Worm (Caenorhabditis elegans) whole organism, L3 larva: ENCODE data around the gene txt-10.

ENCODE experiments used
- R02D3.7 ChIP-seq: fragments of 150-350 bp; optimal IDR thresholded peaks from 2 replicates; lab custom pipeline; 2014; ENCODE audit warnings: missing biosample characterization, missing genetic modification characterization
- ZK546.5 ChIP-seq: sonication (generic microtip); optimal IDR thresholded peaks from 2 replicates; lab custom pipeline; 2017; ENCODE audit warnings: missing biosample characterization, missing genetic modification characterization
- aly-2 ChIP-seq: fragments of 150-350 bp; optimal IDR thresholded peaks from 2 replicates; lab custom pipeline; 2014; ENCODE audit warnings: missing biosample characterization, missing genetic modification characterization
- ama-1 ChIP-seq: fragments of 150-350 bp; optimal IDR thresholded peaks from 2 replicates; lab custom pipeline; 2018
- ceh-16 ChIP-seq: sonication (generic microtip); optimal IDR thresholded peaks from 2 replicates; lab custom pipeline; 2017; ENCODE audit warnings: missing biosample characterization, missing genetic modification characterization
- ceh-28 ChIP-seq: fragments of 150-350 bp; optimal IDR thresholded peaks from 2 replicates; lab custom pipeline; 2014; ENCODE audit warnings: missing biosample characterization, missing genetic modification reagents, missing genetic modification characterization
- egl-27 ChIP-seq: sonication (generic microtip); optimal IDR thresholded peaks from 4 replicates; lab custom pipeline; 2017; ENCODE audit warnings: missing biosample characterization, missing genetic modification reagents, missing genetic modification characterization
- elt-2 ChIP-seq: sonication (generic microtip); optimal IDR thresholded peaks from 2 replicates; lab custom pipeline; 2016; ENCODE audit warnings: missing genetic modification reagents, mild to moderate bottlenecking, missing genetic modification characterization, missing compliant biosample characterization
- elt-3 ChIP-seq, 3 experiments: fragments of 150-350 bp in 1 of 3; sonication (generic microtip) in 2 of 3; optimal IDR thresholded peaks; 2 replicates in 2 of 3; 4 replicates in 1 of 3; lab custom pipeline; 2014 to 2017; ENCODE audit warnings: missing biosample characterization in 3 of 3, missing genetic modification characterization in 3 of 3
- eor-1 ChIP-seq, 2 experiments: fragments of 150-350 bp; optimal IDR thresholded peaks; 2 replicates each; lab custom pipeline; 2014 to 2018; ENCODE audit warnings: missing biosample characterization in 2 of 2, missing genetic modification characterization in 2 of 2
- fkh-2 ChIP-seq: fragments of 150-350 bp; optimal IDR thresholded peaks from 2 replicates; lab custom pipeline; 2014; ENCODE audit warnings: missing biosample characterization, missing genetic modification reagents, missing genetic modification characterization
- fos-1 ChIP-seq: fragments of 150-350 bp; optimal IDR thresholded peaks from 2 replicates; lab custom pipeline; 2014; ENCODE audit warnings: missing biosample characterization, missing genetic modification characterization
- hmg-11 ChIP-seq: sonication (generic microtip); optimal IDR thresholded peaks from 2 replicates; lab custom pipeline; 2016; ENCODE audit warnings: missing genetic modification characterization, missing compliant biosample characterization
- jun-1 ChIP-seq: fragments of 150-350 bp; optimal IDR thresholded peaks from 2 replicates; lab custom pipeline; 2014; ENCODE audit warnings: missing biosample characterization, missing genetic modification reagents, missing genetic modification characterization
- lin-39 ChIP-seq: fragments of 150-350 bp; optimal IDR thresholded peaks from 2 replicates; lab custom pipeline; 2018; ENCODE audit warnings: missing biosample characterization, missing genetic modification reagents, missing genetic modification characterization
- lsy-12 ChIP-seq: sonication (generic microtip); optimal IDR thresholded peaks from 2 replicates; lab custom pipeline; 2016; ENCODE audit warnings: mild to moderate bottlenecking, missing genetic modification characterization, missing compliant biosample characterization
- nfya-1 ChIP-seq: sonication (generic microtip); optimal IDR thresholded peaks from 2 replicates; lab custom pipeline; 2017; ENCODE audit warnings: missing genetic modification characterization, mild to moderate bottlenecking, missing compliant biosample characterization, antibody characterized with exemption, moderate library complexity; ENCODE audit not compliant: insufficient read depth
- nhr-11 ChIP-seq: fragments of 150-350 bp; optimal IDR thresholded peaks from 2 replicates; lab custom pipeline; 2014; ENCODE audit warnings: missing biosample characterization, missing genetic modification characterization
- nhr-12 ChIP-seq: fragments of 150-350 bp; optimal IDR thresholded peaks from 2 replicates; lab custom pipeline; 2014; ENCODE audit warnings: missing biosample characterization, missing genetic modification characterization
- nhr-23 ChIP-seq: fragments of 150-350 bp; optimal IDR thresholded peaks from 2 replicates; lab custom pipeline; 2014; ENCODE audit warnings: missing biosample characterization, missing genetic modification reagents, missing genetic modification characterization
- nhr-237 ChIP-seq: fragments of 150-350 bp; optimal IDR thresholded peaks from 2 replicates; lab custom pipeline; 2014; ENCODE audit warnings: missing biosample characterization, missing genetic modification characterization
- nhr-25 ChIP-seq: sonication (generic microtip); optimal IDR thresholded peaks from 2 replicates; lab custom pipeline; 2017; ENCODE audit warnings: missing biosample characterization, missing genetic modification characterization
- nhr-28 ChIP-seq: fragments of 150-350 bp; optimal IDR thresholded peaks from 2 replicates; lab custom pipeline; 2014; ENCODE audit warnings: missing biosample characterization, missing genetic modification characterization
- nhr-43 ChIP-seq: sonication (generic microtip); optimal IDR thresholded peaks from 2 replicates; lab custom pipeline; 2016; ENCODE audit warnings: mild to moderate bottlenecking, missing genetic modification characterization, missing compliant biosample characterization; ENCODE audit not compliant: poor library complexity, severe bottlenecking
- nhr-67 ChIP-seq: fragments of 150-350 bp; optimal IDR thresholded peaks from 2 replicates; lab custom pipeline; 2014; ENCODE audit warnings: missing biosample characterization, missing genetic modification characterization
- pha-4 ChIP-seq: fragments of 150-350 bp; optimal IDR thresholded peaks from 2 replicates; lab custom pipeline; 2014; ENCODE audit warnings: missing biosample characterization, missing genetic modification reagents, missing genetic modification characterization
- pqm-1 ChIP-seq: fragments of 150-350 bp; optimal IDR thresholded peaks from 2 replicates; lab custom pipeline; 2017; ENCODE audit warnings: missing biosample characterization, missing genetic modification characterization, inconsistent platforms
- skn-1 ChIP-seq: fragments of 150-350 bp; optimal IDR thresholded peaks from 2 replicates; lab custom pipeline; 2014; ENCODE audit warnings: missing biosample characterization, missing genetic modification characterization
- tbx-2 ChIP-seq: sonication (generic microtip); optimal IDR thresholded peaks from 2 replicates; lab custom pipeline; 2016; ENCODE audit warnings: mild to moderate bottlenecking, missing genetic modification characterization, missing compliant biosample characterization
- unc-39 ChIP-seq: sonication (generic microtip); optimal IDR thresholded peaks from 4 replicates; lab custom pipeline; 2017; ENCODE audit warnings: missing biosample characterization, missing genetic modification characterization
- unc-62 ChIP-seq: fragments of 150-350 bp; sonication (generic microtip); optimal IDR thresholded peaks from 4 replicates; lab custom pipeline; 2014; ENCODE audit warnings: missing biosample characterization, missing genetic modification reagents, missing genetic modification characterization
- zag-1 ChIP-seq: fragments of 150-350 bp; optimal IDR thresholded peaks from 2 replicates; lab custom pipeline; 2014; ENCODE audit warnings: missing biosample characterization, missing genetic modification characterization
- ztf-11 ChIP-seq: fragments of 150-350 bp; optimal IDR thresholded peaks from 2 replicates; lab custom pipeline; 2014; ENCODE audit warnings: missing biosample characterization, missing genetic modification characterization
- ztf-4 ChIP-seq: fragments of 150-350 bp; optimal IDR thresholded peaks from 2 replicates; lab custom pipeline; 2014; ENCODE audit warnings: missing biosample characterization, missing genetic modification characterization

Gene txt-10

DNA sequence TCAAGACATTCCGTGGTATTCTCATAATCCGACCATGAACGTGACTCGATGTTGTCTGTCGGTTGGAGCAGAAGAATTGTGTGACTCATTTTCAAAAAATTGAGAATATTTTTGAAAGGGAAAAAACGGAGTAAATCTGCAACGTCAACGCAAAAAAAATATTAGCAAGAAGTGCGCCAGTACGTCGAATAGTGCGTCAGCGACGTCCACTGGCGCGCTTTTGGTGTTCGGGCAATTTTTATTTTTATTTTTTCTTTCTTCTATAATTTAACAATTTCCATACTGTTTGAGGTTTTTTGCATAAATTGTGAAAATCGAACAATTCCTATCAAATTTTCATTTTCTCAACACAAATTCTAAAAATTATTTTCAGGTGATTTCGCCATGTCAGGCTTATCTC, 46.3 kb upstream of the txt-10 start, which contains the start of the genes erh-1 and lpd-9 (continued):
- TF ChIP-seq nhr-25 (tag; lab: Kevin White, UChicago) (peak; percentile 33), nhr-23 (tag; lab: Kevin White, UChicago) (peak; percentile 88), egl-27 (tag; lab: Kevin White, UChicago) (no peak), nhr-237 (tag; lab: Kevin White, UChicago) (no peak), nhr-12 (tag; lab: Kevin White, UChicago) (no peak), zag-1 (no peak), tbx-2 (tag; lab: Kevin White, UChicago) (no peak)

DNA sequence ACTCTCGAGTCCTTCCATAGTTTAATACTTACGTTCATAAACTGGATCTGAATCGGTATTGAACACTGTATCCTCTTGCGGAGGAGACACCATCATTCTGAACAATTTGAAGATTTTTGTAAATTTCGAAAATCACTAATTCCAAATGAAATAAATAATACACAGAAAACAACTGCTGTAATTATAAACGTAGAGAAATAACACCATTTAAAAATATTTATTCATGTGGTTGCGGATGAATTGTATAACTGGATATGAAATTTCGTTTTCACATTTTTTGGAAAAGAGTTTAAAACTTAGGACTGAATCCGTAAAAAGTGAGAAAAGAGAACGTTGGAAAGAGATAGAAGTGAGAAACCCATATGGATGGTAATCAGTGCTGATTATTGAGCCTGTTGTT, 45.6 kb upstream of the txt-10 start, which contains the start of gene mics-1:
Gene mics-1 (minus strand): TSS at position 101 of the 400 bp plus-strand sequence.
- TF ChIP-seq ama-1 (lab: Kevin White, UChicago) (no peak), nfya-1 (tag; lab: Kevin White, UChicago) (no peak), ceh-16 (tag; lab: Kevin White, UChicago) (no peak)

DNA sequence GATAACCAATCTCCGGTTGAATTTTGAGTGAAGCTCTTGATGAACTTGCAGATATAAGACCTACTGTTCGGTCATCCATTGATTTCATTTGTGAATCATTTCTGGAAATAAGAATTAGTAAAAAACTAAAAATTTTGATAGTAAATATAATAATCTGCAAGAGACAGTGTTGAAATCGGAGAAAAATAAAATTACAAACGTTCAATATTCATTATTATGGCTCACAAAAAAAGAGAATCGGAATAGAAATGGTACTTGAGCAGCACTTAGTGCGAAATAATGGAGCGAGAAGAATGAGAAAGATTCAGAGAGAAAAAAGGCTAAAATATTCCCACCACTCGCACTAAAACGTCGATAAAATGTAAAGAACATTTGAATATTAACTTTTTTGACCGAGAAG, 43.7 kb upstream of the txt-10 start, which contains the start of gene vps-54:
Gene vps-54 (minus strand): TSS at position 101 of the 400 bp plus-strand sequence.
- no peak for TF ChIP-seq fos-1 (tag; lab: Kevin White, UChicago)
- no peak for TF ChIP-seq nhr-237 (tag; lab: Kevin White, UChicago)
- no peak for TF ChIP-seq jun-1
- TF ChIP-seq lsy-12 (tag; lab: Kevin White, UChicago) = no peak
- TF ChIP-seq nhr-23 (tag; lab: Kevin White, UChicago) = no peak
- TF ChIP-seq elt-2 = no peak
- TF ChIP-seq ceh-16 (tag; lab: Kevin White, UChicago) = no peak
- TF ChIP-seq nhr-67 (tag; lab: Kevin White, UChicago) = no peak
- no peak for TF ChIP-seq hmg-11
- TF ChIP-seq nhr-25 (tag; lab: Kevin White, UChicago) = no peak
- TF ChIP-seq ceh-28 (tag; lab: Kevin White, UChicago) = no peak
- TF ChIP-seq pqm-1 (tag; lab: Kevin White, UChicago) = no peak
- TF ChIP-seq ztf-4 (tag; lab: Kevin White, UChicago) = no peak
- no peak for TF ChIP-seq nfya-1 (tag; lab: Kevin White, UChicago)
- no peak for TF ChIP-seq skn-1
- TF ChIP-seq egl-27 (tag; lab: Kevin White, UChicago) = no peak
- no peak for TF ChIP-seq ZK546.5
- TF ChIP-seq R02D3.7 (tag; lab: Kevin White, UChicago) = no peak
- no peak for TF ChIP-seq eor-1 (tag; optimal IDR thresholded peaks at IDR 0.05; lab: Kevin White, UChicago)
- no peak for TF ChIP-seq lin-39 (tag; lab: Kevin White, UChicago)

ce11 chrV:10574197-10574596, 41.6 kb upstream of the txt-10 start:
- no peak for TF ChIP-seq fkh-2 (tag; lab: Kevin White, UChicago)
- no peak for TF ChIP-seq nhr-28 (tag; lab: Kevin White, UChicago)
- no peak for TF ChIP-seq lin-39 (tag; lab: Kevin White, UChicago)
- no peak for TF ChIP-seq nhr-11 (tag; lab: Kevin White, UChicago)
- no peak for TF ChIP-seq nhr-67 (tag; lab: Kevin White, UChicago)
- no peak for TF ChIP-seq ztf-4 (tag; lab: Kevin White, UChicago)
- TF ChIP-seq nhr-12 (tag; lab: Kevin White, UChicago) = no peak

DNA sequence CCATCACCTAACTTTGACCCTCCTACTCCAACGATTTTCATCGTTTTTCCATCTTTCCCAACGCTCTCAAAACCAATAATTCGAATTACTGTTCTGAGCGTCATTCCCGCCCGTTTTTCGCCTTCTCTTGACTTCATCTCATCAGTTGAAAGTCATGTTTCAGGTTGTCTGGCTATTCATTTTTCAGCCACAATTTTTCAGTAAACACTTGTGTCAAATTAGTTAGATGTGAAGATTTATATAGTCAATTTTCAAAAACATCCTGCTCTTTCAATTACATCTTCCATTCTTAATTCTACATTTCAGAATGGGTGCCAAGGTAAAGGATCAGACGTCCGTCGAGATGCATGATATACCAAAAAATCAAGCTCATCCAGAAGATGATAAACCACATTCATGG, 40.0 kb upstream of the txt-10 start, which contains the start of gene del-6:
Gene del-6 (plus strand): TSS at position 301 of the 400 bp plus-strand sequence.
- no peak for TF ChIP-seq nhr-12 (tag; lab: Kevin White, UChicago)
- no peak for TF ChIP-seq R02D3.7 (tag; lab: Kevin White, UChicago)
- TF ChIP-seq unc-62 (GFP tag; lab: Kevin White, UChicago) = no peak
- no peak for TF ChIP-seq nhr-28 (tag; lab: Kevin White, UChicago)
- TF ChIP-seq aly-2 (tag; lab: Kevin White, UChicago) = no peak
- TF ChIP-seq eor-1 (tag; optimal IDR thresholded peaks at IDR 0.05; lab: Kevin White, UChicago) = no peak
- TF ChIP-seq unc-39 (tag; lab: Kevin White, UChicago) = no peak
- no peak for TF ChIP-seq fkh-2 (tag; lab: Kevin White, UChicago)
- TF ChIP-seq ztf-11 (tag; lab: Kevin White, UChicago) = no peak
- no peak for TF ChIP-seq nhr-25 (tag; lab: Kevin White, UChicago)
- no peak for TF ChIP-seq pqm-1 (tag; lab: Kevin White, UChicago)

DNA sequence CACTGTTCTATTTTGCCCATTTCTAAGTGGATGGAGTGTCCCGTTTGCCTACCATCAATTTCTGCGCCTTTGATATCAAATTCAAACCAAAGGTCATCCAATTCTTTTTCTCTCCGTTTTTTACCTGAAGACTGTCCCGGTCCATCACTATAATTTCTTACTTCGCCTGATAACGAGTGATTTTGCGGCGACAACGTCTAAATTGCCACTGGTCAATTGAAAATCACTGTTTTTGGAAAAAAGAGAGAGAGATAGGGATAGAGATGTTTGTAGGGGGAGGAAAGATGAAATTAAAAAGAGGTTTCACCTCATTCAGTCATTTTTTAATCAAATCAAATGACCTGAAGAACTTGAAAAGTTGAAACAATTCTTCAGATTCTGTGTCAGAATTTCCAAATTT, 38.9 kb upstream of the txt-10 start:
- TF ChIP-seq nhr-43 (no peak), nhr-28 (tag; lab: Kevin White, UChicago) (no peak), nhr-12 (tag; lab: Kevin White, UChicago) (no peak), skn-1 (no peak), pha-4 (tag; lab: Kevin White, UChicago) (no peak), aly-2 (tag; lab: Kevin White, UChicago) (no peak), elt-3 (tag; optimal IDR thresholded peaks at IDR 0.05; lab: Kevin White, UChicago) (peak in 1 of 3 experiments; percentile 1), nfya-1 (tag; lab: Kevin White, UChicago) (no peak)
